Worm (Caenorhabditis elegans) whole organism, mixed stage, embryonic: ENCODE data around the gene prdh-1.

Experiments used
- elt-1 ChIP-seq: sonication (generic microtip); optimal IDR thresholded peaks from 2 replicates; lab custom pipeline; 2017; ENCODE audit warnings: missing genetic modification characterization, mild to moderate bottlenecking, missing compliant biosample characterization, antibody characterized with exemption, moderate library complexity, borderline replicate concordance; ENCODE audit not compliant: insufficient read depth
- nhr-12 ChIP-seq: fragments of 150-350 bp; optimal IDR thresholded peaks from 2 replicates; lab custom pipeline; 2014; ENCODE audit warnings: missing biosample characterization, missing genetic modification characterization

DNA sequence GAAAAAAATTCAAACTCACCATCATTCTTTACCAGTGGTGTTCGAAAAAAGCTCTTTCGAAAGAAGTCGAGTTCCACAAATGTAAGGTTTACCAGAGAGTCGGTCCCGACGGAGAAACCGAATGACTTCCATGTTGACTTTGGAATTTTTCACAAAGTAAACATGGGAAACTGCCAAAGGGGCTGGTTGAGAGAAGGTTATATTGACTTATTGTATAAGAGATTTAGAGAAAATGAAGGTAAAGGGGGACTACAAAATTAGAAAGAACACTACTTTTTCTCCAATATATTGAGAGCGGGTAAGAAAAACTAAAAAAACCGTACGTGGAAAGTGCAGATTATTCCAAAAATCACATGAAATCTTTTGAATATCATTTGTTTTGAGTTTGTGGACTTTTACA, 11.2 kb downstream of the prdh-1 start, which contains the start of gene vamp-8:
- TF ChIP-seq nhr-12 (tag; lab: Kevin White, UChicago) (no peak), elt-1 (no peak)
